Worm (Caenorhabditis elegans) whole organism, L1 larva: ENCODE measurements around the gene mdt-26.

Experiments used
- C16A3.4 ChIP-seq: fragments of 150-350 bp; optimal IDR thresholded peaks from 2 replicates; lab custom pipeline; 2014; ENCODE audit warnings: missing biosample characterization, missing genetic modification characterization
- ceh-90 ChIP-seq: sonication (generic microtip); optimal IDR thresholded peaks from 2 replicates; lab custom pipeline; 2016; ENCODE audit warnings: missing genetic modification characterization, missing compliant biosample characterization
- dpl-1 ChIP-seq, 3 experiments: fragments of 150-350 bp in 2 of 3; sonication (generic microtip) in 1 of 3; optimal IDR thresholded peaks; 2 replicates each; lab custom pipeline; 2014 to 2017; ENCODE audit warnings: missing biosample characterization in 3 of 3, missing genetic modification characterization in 3 of 3, missing genetic modification reagents in 3 of 3
- dsc-1 ChIP-seq: sonication (generic microtip); optimal IDR thresholded peaks from 2 replicates; lab custom pipeline; 2016; ENCODE audit warnings: mild to moderate bottlenecking, missing genetic modification characterization, missing compliant biosample characterization
- efl-1 ChIP-seq, 4 experiments: fragments of 150-350 bp; optimal IDR thresholded peaks in 3 of 4; peaks in 1 of 4; 1 replicate in 1 of 4; 2 replicates in 3 of 4; lab custom pipeline; 2014; ENCODE audit warnings: missing biosample characterization in 2 of 4, missing genetic modification characterization in 2 of 4, missing genetic modification reagents in 2 of 4
- elt-2 ChIP-seq: sonication (generic microtip); optimal IDR thresholded peaks from 2 replicates; lab custom pipeline; 2016; ENCODE audit warnings: missing genetic modification characterization, mild to moderate bottlenecking, inconsistent platforms, missing compliant biosample characterization, missing genetic modification reagents
- fkh-10 ChIP-seq: sonication (generic microtip); optimal IDR thresholded peaks from 2 replicates; lab custom pipeline; 2017; ENCODE audit warnings: missing biosample characterization, missing genetic modification reagents, missing genetic modification characterization
- fkh-4 ChIP-seq: sonication (generic microtip); optimal IDR thresholded peaks from 2 replicates; lab custom pipeline; 2016; ENCODE audit warnings: missing compliant biosample characterization, missing genetic modification characterization, borderline replicate concordance
- hlh-17 ChIP-seq: fragments of 200-800 bp; sonication (Bioruptor generic); optimal IDR thresholded peaks from 2 replicates; lab custom pipeline; 2018; ENCODE audit warnings: missing genetic modification characterization, mild to moderate bottlenecking, missing compliant biosample characterization, moderate library complexity, borderline replicate concordance
- lin-14 ChIP-seq: fragments of 200-800 bp; sonication (Bioruptor generic); optimal IDR thresholded peaks from 2 replicates; lab custom pipeline; 2018; ENCODE audit warnings: mild to moderate bottlenecking, missing genetic modification characterization, moderate library complexity, missing compliant biosample characterization
- lin-15B ChIP-seq: fragments of 150-350 bp; sonication (generic microtip); optimal IDR thresholded peaks from 3 replicates; lab custom pipeline; 2014; ENCODE audit warnings: missing biosample characterization, missing genetic modification characterization
- lin-35 ChIP-seq, 2 experiments: fragments of 150-350 bp; optimal IDR thresholded peaks; 2 replicates each; lab custom pipeline; 2014; ENCODE audit warnings: missing biosample characterization in 2 of 2, missing genetic modification characterization in 2 of 2, missing genetic modification reagents in 2 of 2
- lsy-2 ChIP-seq, 2 experiments: fragments of 150-350 bp; optimal IDR thresholded peaks; 2 replicates each; lab custom pipeline; 2014; ENCODE audit warnings: missing biosample characterization in 2 of 2, missing genetic modification characterization in 2 of 2
- mdl-1 ChIP-seq, 2 experiments: fragments of 150-350 bp; optimal IDR thresholded peaks; 2 replicates each; lab custom pipeline; 2014 to 2017; ENCODE audit warnings: missing biosample characterization in 2 of 2, missing genetic modification characterization in 2 of 2, inconsistent platforms in 1 of 2
- mef-2 ChIP-seq: fragments of 150-350 bp; optimal IDR thresholded peaks from 2 replicates; lab custom pipeline; 2014; ENCODE audit warnings: missing biosample characterization, missing genetic modification characterization
- mep-1 ChIP-seq: fragments of 150-350 bp; optimal IDR thresholded peaks from 2 replicates; lab custom pipeline; 2014; ENCODE audit warnings: missing biosample characterization, missing genetic modification characterization
- nhr-11 ChIP-seq: fragments of 150-350 bp; optimal IDR thresholded peaks from 2 replicates; lab custom pipeline; 2014; ENCODE audit warnings: missing biosample characterization, missing genetic modification characterization
- nhr-12 ChIP-seq: sonication (generic microtip); optimal IDR thresholded peaks from 2 replicates; lab custom pipeline; 2017; ENCODE audit warnings: missing biosample characterization, missing genetic modification characterization
- nhr-20 ChIP-seq: sonication (generic microtip); optimal IDR thresholded peaks from 2 replicates; lab custom pipeline; 2016; ENCODE audit warnings: mild to moderate bottlenecking, missing genetic modification characterization, missing compliant biosample characterization
- nhr-47 ChIP-seq: sonication (generic microtip); optimal IDR thresholded peaks from 2 replicates; lab custom pipeline; 2016; ENCODE audit warnings: mild to moderate bottlenecking, missing genetic modification characterization, moderate library complexity, missing compliant biosample characterization
- nhr-71 ChIP-seq: sonication (generic microtip); optimal IDR thresholded peaks from 2 replicates; lab custom pipeline; 2016; ENCODE audit warnings: mild to moderate bottlenecking, missing genetic modification characterization, moderate library complexity, missing compliant biosample characterization
- nhr-76 ChIP-seq: sonication (generic microtip); optimal IDR thresholded peaks from 2 replicates; lab custom pipeline; 2017; ENCODE audit warnings: missing biosample characterization, missing genetic modification characterization
- nhr-85 ChIP-seq: sonication (generic microtip); peaks from one replicate; lab custom pipeline; 2016; ENCODE audit warnings: missing genetic modification characterization, inconsistent platforms, missing compliant biosample characterization
- nhr-90 ChIP-seq: sonication (generic microtip); optimal IDR thresholded peaks from 2 replicates; lab custom pipeline; 2016; ENCODE audit warnings: mild to moderate bottlenecking, missing genetic modification characterization, missing compliant biosample characterization; ENCODE audit not compliant: poor library complexity
- pag-3 ChIP-seq: sonication (generic microtip); optimal IDR thresholded peaks from 2 replicates; lab custom pipeline; 2017; ENCODE audit warnings: missing genetic modification characterization, mild to moderate bottlenecking, missing compliant biosample characterization, antibody characterized with exemption, borderline replicate concordance; ENCODE audit not compliant: insufficient read depth
- pqm-1 ChIP-seq: sonication (generic microtip); optimal IDR thresholded peaks from 3 replicates; lab custom pipeline; 2017; ENCODE audit warnings: missing biosample characterization, missing genetic modification characterization
- rnt-1 ChIP-seq: sonication (generic microtip); optimal IDR thresholded peaks from 2 replicates; lab custom pipeline; 2016; ENCODE audit warnings: mild to moderate bottlenecking, missing genetic modification characterization, moderate library complexity, missing compliant biosample characterization
- skn-1 ChIP-seq: fragments of 150-350 bp; optimal IDR thresholded peaks from 2 replicates; lab custom pipeline; 2014; ENCODE audit warnings: missing biosample characterization, missing genetic modification characterization
- snu-23 ChIP-seq: sonication (generic microtip); optimal IDR thresholded peaks from 2 replicates; lab custom pipeline; 2016; ENCODE audit warnings: missing genetic modification characterization, missing compliant biosample characterization
- swsn-7 ChIP-seq: sonication (generic microtip); optimal IDR thresholded peaks from 2 replicates; lab custom pipeline; 2016; ENCODE audit warnings: missing genetic modification characterization, missing compliant biosample characterization
- tlp-1 ChIP-seq: fragments of 150-350 bp; optimal IDR thresholded peaks from 2 replicates; lab custom pipeline; 2014; ENCODE audit warnings: missing biosample characterization, missing genetic modification characterization
- unc-130 ChIP-seq: fragments of 150-350 bp; optimal IDR thresholded peaks from 2 replicates; lab custom pipeline; 2017; ENCODE audit warnings: missing biosample characterization, missing genetic modification characterization, inconsistent platforms
- unc-62 ChIP-seq: fragments of 150-350 bp; optimal IDR thresholded peaks from 2 replicates; lab custom pipeline; 2014; ENCODE audit warnings: missing biosample characterization, missing genetic modification reagents, missing genetic modification characterization

Gene mdt-26

ce11 chrII:5669580-5669979, 8.6 kb downstream of the mdt-26 start, which contains the start of gene C25H3.17:
TSS of gene C25H3.17 (minus strand) at chrII:5669680.
- TF ChIP-seq fkh-4 (tag; lab: Kevin White, UChicago), result no peak
- no peak for TF ChIP-seq pqm-1 (tag; lab: Kevin White, UChicago)
- TF ChIP-seq lin-14 (GFP tag; lab: Kevin White, UChicago), result no peak
- no peak for TF ChIP-seq unc-62 (GFP tag; lab: Kevin White, UChicago)
- no peak for TF ChIP-seq nhr-47 (tag; lab: Kevin White, UChicago)
- TF ChIP-seq pag-3, result no peak
- TF ChIP-seq, all 84 proteins: peak for 0

- no peak for TF ChIP-seq nhr-12
These were observed 19.7 kb downstream of the mdt-26 start, which contains the start of gene flp-27 for ce11 chrII:5680703-5681102. TSS of gene flp-27 (plus strand) at chrII:5681003.

DNA sequence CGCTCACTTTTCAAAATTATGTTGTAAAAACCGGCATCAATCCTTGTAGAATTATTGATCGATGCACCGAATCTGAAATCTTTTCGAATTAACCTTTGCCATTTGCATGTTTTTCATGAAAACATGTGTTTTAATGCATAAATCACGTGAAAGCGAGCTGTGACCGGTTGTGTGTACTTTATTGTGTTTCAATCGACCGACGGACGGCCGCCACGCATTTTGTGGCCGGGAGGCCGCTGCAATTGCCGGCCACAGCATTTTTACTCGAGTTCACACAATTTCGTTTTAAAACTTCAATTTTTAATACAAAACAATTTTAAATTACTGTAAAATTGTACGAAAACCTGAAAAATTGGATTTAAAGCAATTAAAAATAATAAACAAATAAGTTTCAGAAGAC, 28.0 kb downstream of the mdt-26 start, which contains the start of gene C25H3.11:
Gene C25H3.11 (minus strand): TSS at position 82 of the 400 bp plus-strand sequence.
- TF ChIP-seq hlh-17 (GFP tag; lab: Kevin White, UChicago) (no peak), efl-1 (optimal IDR thresholded peaks at IDR 0.05; lab: Kevin White, UChicago) (peak in 1 of 2 experiments; percentile 3), efl-1 (GFP tag; optimal IDR thresholded peaks at IDR 0.05 in 1 of 2; lab: Kevin White, UChicago) (peak in 1 of 2 experiments; percentile 4), lsy-2 (tag; optimal IDR thresholded peaks at IDR 0.05; lab: Kevin White, UChicago) (peak; percentile 11 to 14), nhr-11 (tag; lab: Kevin White, UChicago) (no peak), swsn-7 (tag; lab: Kevin White, UChicago) (peak; percentile 3), nhr-85 (tag; lab: Kevin White, UChicago) (peak; percentile 70), dpl-1 (GFP tag; optimal IDR thresholded peaks at IDR 0.05; lab: Kevin White, UChicago) (peak in 2 of 3 experiments; percentile 9 to 27), lin-15B (tag; lab: Kevin White, UChicago) (peak; percentile 15), tlp-1 (tag; lab: Kevin White, UChicago) (no peak), nhr-20 (tag; lab: Kevin White, UChicago) (peak; percentile 31), nhr-76 (tag; lab: Kevin White, UChicago) (no peak), mdl-1 (tag; optimal IDR thresholded peaks at IDR 0.05; lab: Kevin White, UChicago) (peak in 1 of 2 experiments; percentile 32), lin-14 (GFP tag; lab: Kevin White, UChicago) (peak; percentile 56), fkh-10 (GFP tag; lab: Kevin White, UChicago) (no peak), skn-1 (tag; lab: Kevin White, UChicago) (no peak), mep-1 (peak; percentile 31), rnt-1 (tag; lab: Kevin White, UChicago) (peak; percentile 26), snu-23 (peak; percentile 53), nhr-71 (tag; lab: Kevin White, UChicago) (peak; percentile 40), unc-130 (peak; percentile 6), mef-2 (no peak), C16A3.4 (tag; lab: Kevin White, UChicago) (peak; percentile 24), dsc-1 (tag; lab: Kevin White, UChicago) (peak; percentile 9), elt-2 (tag; lab: Kevin White, UChicago) (peak; percentile 34), nhr-90 (tag; lab: Kevin White, UChicago) (peak; percentile 14), lin-35 (GFP tag; optimal IDR thresholded peaks at IDR 0.05; lab: Kevin White, UChicago) (peak in 1 of 2 experiments; percentile 40)

DNA sequence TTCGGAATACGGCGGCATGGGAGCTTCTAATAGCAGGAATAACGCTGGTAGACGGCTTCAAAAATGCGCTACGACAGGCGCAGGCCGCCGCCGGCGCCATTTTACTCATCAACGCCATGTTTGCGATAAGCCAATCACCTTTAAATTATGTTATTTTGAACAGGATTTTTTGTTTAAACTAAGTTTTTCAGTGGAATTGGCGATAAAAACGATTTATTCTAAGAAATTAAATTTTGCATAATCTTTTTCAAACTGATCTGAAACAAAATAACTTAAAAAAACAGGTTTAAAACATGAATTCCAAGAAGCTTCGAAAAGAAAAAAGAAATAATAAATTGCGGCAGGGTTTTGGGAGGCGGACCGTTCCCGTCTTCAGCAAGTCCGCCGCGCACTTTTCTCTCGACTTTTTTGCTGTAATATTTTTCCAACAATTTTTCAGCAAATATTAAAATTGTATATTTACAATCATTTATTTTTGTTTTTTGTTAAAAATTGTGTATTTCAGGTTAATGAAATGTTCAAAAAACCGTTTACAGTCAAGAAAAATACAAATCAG, 30.3 kb downstream of the mdt-26 start, which contains the start of the genes ndub-5 and eif-2D:
Gene ndub-5 (minus strand): TSS at position 138 of the 556 bp plus-strand sequence.
Gene eif-2D (plus strand): TSS at position 506 of the 556 bp plus-strand sequence.
- TF ChIP-seq nhr-71 (tag; lab: Kevin White, UChicago) (peak; percentile 12), lin-35 (GFP tag; optimal IDR thresholded peaks at IDR 0.05; lab: Kevin White, UChicago) (peak in 1 of 2 experiments; percentile 25), lin-14 (GFP tag; lab: Kevin White, UChicago) (peak; percentile 19), rnt-1 (tag; lab: Kevin White, UChicago) (no peak), efl-1 (optimal IDR thresholded peaks at IDR 0.05; lab: Kevin White, UChicago) (no peak), efl-1 (GFP tag; optimal IDR thresholded peaks at IDR 0.05 in 1 of 2; lab: Kevin White, UChicago) (peak in 1 of 2 experiments; percentile 79), lsy-2 (tag; optimal IDR thresholded peaks at IDR 0.05; lab: Kevin White, UChicago) (peak in 1 of 2 experiments; percentile 36), ceh-90 (no peak), dpl-1 (GFP tag; optimal IDR thresholded peaks at IDR 0.05; lab: Kevin White, UChicago) (peak in 1 of 3 experiments; percentile 38)
- TF ChIP-seq, all 84 proteins: peak for 6
